Fruit fly (Drosophila melanogaster): ENCODE results near the gene CG18675.

DNA sequence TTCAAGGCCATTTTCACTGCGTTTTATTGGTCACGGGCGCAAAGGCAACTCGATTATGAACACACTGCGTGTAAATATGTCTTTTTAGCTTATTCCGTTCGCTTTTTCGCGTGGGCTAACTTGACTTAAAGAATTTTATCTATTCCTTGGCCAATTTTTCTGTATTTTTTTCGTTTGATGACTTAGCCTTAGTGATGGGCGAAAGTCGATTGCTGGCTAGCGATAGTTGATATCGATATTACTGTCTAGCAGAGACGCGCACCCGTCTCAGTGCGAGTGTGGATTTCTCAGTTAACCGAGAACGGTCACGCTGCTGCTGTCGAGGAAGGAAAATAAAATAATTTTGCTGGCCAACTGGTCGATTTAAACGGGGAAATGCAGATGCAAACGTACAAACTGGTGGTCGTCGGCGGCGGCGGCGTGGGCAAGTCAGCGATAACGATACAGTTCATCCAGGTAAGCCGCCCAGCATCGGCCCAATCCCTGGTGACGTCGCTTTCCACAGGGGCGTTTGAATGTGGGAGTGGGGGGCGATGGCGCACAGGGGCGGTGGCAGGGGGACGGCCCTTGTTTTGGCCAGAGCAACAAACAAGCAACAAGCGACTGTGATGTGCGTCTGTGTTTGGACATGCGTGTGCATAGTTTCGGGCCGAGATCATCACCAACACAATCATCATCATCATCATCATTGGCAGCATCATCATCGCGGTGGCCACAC, 34.7 kb upstream of the CG18675 start, which contains the start of the genes Rop and Ras64B:
- TF ChIP-seq pan (optimal IDR thresholded peaks at IDR 0.05) (no peak), usp (GFP tag; optimal IDR thresholded peaks at IDR 0.05) (no peak), CG8478 (optimal IDR thresholded peaks at IDR 0.05) (no peak)
